Fruit fly (Drosophila melanogaster) whole organism: ENCODE data around the gene CG2964.

Experiments
- CG8478 ChIP-seq: fragments of >200 bp; optimal IDR thresholded peaks from 2 replicates; lab custom pipeline; 2018; ENCODE audit warnings: inconsistent platforms
- Dll ChIP-seq: fragments of >200 bp; optimal IDR thresholded peaks from 2 replicates; lab custom pipeline; 2017
- pan ChIP-seq: fragments of >200 bp; optimal IDR thresholded peaks from 2 replicates; lab custom pipeline; 2017
- psq ChIP-seq: fragments of >200 bp; optimal IDR thresholded peaks from 2 replicates; lab custom pipeline; 2017
- usp ChIP-seq: fragments of >200 bp; optimal IDR thresholded peaks from 2 replicates; lab custom pipeline; 2017; ENCODE audit warnings: missing biosample characterization, missing genetic modification characterization, mixed read lengths

- no peak for TF ChIP-seq psq (lab: Kevin White, UChicago)
- no peak for TF ChIP-seq Dll (lab: Kevin White, UChicago)
- no peak for TF ChIP-seq CG8478 (lab: Kevin White, UChicago)
- TF ChIP-seq pan (lab: Kevin White, UChicago) = no peak
- TF ChIP-seq usp = no peak
Observed at dm6 chr2L:2837742-2838461, 25.7 kb downstream of the CG2964 start, which contains the start of the genes CG3119 and Cpr23B.
